Fruit fly (Drosophila melanogaster): Measurements from ENCODE around the gene CG43185.

DNA sequence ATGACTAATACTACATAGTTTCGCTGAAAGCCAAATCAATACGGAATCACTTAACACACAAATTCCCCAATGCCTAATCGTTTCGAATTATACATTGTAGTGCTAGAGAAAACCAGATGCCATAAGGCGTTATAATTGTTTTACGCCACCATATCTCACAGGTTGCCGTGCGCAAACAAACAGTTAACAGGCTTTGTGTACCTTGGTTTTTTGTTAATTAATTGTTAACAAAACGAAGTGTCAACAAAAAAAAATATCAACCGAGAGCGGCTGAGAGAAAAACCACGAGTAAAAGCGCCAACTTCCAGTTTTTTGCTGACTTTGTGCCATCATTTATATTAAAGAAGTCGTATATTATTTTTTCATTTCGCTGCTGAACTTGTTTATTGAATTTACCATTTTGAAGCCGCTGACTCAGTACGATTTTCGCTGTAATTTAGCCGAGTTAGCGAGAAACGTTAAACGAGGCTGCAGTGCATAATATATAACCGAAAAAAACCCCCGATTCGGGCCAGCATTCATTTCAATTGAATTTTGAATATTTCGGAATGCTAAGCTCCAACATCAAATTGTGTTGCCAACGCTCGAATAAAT is 8.1 kb upstream of the CG43185 start:
- peak; percentile 15 for TF ChIP-seq tup (GFP tag; optimal IDR thresholded peaks at IDR 0.05)
- TF ChIP-seq insv (GFP tag; optimal IDR thresholded peaks at IDR 0.05), result no peak
- TF ChIP-seq otp (GFP tag; IDR thresholded peaks at IDR 0.05), result 0 out of 3 replicates have a peak, but pooled peaks have one; percentile 44
- no peak for TF ChIP-seq stwl (tag; optimal IDR thresholded peaks at IDR 0.05)
- TF ChIP-seq Trl (optimal IDR thresholded peaks at IDR 0.05), result no peak
- TF ChIP-seq Trl (GFP tag; optimal IDR thresholded peaks at IDR 0.05), result no peak

Measured in whole organism, embryonic.